Fruit fly (Drosophila melanogaster) whole organism, embryonic: ENCODE data around the gene ago.
A peak's percentile ranks its signal among the peaks of the same experiment; 100 is the strongest.

ENCODE experiments used
- Awh ChIP-seq: fragments of 200-800 bp; sonication (Bioruptor generic); IDR thresholded peaks from 2 replicates; pipeline ENCODE4, ENCODE4 v1.3.6; 2022; ENCODE audit warnings: missing biosample characterization, missing genetic modification characterization
- BEAF-32 ChIP-seq: fragments of 200-800 bp; sonication (Bioruptor generic); optimal IDR thresholded peaks from 3 replicates; lab custom pipeline; 2017; ENCODE audit warnings: missing biosample characterization, missing genetic modification characterization, mild to moderate bottlenecking, moderate library complexity, missing genetic modification reagents
- Blimp-1 ChIP-seq: fragments of 200-800 bp; sonication (Bioruptor generic); optimal IDR thresholded peaks from 3 replicates; lab custom pipeline; 2018; ENCODE audit warnings: missing biosample characterization, missing genetic modification characterization, mild to moderate bottlenecking, moderate library complexity, missing genetic modification reagents
- CG10543 ChIP-seq: fragments of 200-800 bp; sonication (Bioruptor generic); optimal IDR thresholded peaks from 3 replicates; lab custom pipeline; 2017; ENCODE audit warnings: missing biosample characterization, mild to moderate bottlenecking, missing genetic modification characterization, moderate library complexity
- CG11456 ChIP-seq: fragments of 200-800 bp; sonication (Bioruptor generic); IDR thresholded peaks from 3 replicates; pipeline ENCODE4 v1.3.6; 2022; ENCODE audit warnings: missing biosample characterization, missing genetic modification characterization
- CG11696 ChIP-seq: fragments of 200-800 bp; sonication (Bioruptor generic); IDR thresholded peaks from 2 replicates; pipeline ENCODE4 v1.3.6; 2022; ENCODE audit warnings: missing biosample characterization, missing genetic modification characterization
- CG12104 ChIP-seq: fragments of 200-800 bp; sonication (Bioruptor generic); optimal IDR thresholded peaks from 3 replicates; lab custom pipeline; 2016; ENCODE audit warnings: missing biosample characterization, missing genetic modification characterization
- CG15011 ChIP-seq: fragments of 200-800 bp; sonication (Bioruptor generic); optimal IDR thresholded peaks from 3 replicates; lab custom pipeline; 2018; ENCODE audit warnings: missing biosample characterization, mild to moderate bottlenecking, missing genetic modification characterization
- CG1603 ChIP-seq: fragments of 200-800 bp; sonication (Bioruptor generic); optimal IDR thresholded peaks from 2 replicates; lab custom pipeline; 2019; ENCODE audit warnings: missing biosample characterization, mild to moderate bottlenecking, missing genetic modification characterization, moderate library complexity
- CG17359 ChIP-seq: fragments of 200-800 bp; sonication (Bioruptor generic); optimal IDR thresholded peaks from 3 replicates; lab custom pipeline; 2018; ENCODE audit warnings: missing biosample characterization, mild to moderate bottlenecking, missing genetic modification characterization, moderate library complexity
- CG17829 ChIP-seq: fragments of 200-800 bp; optimal IDR thresholded peaks from 2 replicates; lab custom pipeline; 2019; ENCODE audit warnings: missing biosample characterization, mild to moderate bottlenecking, missing genetic modification characterization, moderate library complexity
- CG1832 ChIP-seq: fragments of 200-800 bp; sonication (Bioruptor generic); optimal IDR thresholded peaks from 2 replicates; lab custom pipeline; 2017; ENCODE audit warnings: missing biosample characterization, mild to moderate bottlenecking, missing genetic modification characterization, inconsistent platforms
- CG2120 ChIP-seq: fragments of 200-800 bp; sonication (Bioruptor generic); optimal IDR thresholded peaks from 3 replicates; lab custom pipeline; 2016; ENCODE audit warnings: missing biosample characterization, missing genetic modification characterization
- CG2129 ChIP-seq: fragments of 200-800 bp; sonication (Bioruptor generic); IDR thresholded peaks from 2 replicates; pipeline ENCODE4 v1.3.6; 2022; ENCODE audit warnings: missing biosample characterization, missing genetic modification characterization; ENCODE audit not compliant: partially characterized antibody
- CG4282 ChIP-seq: fragments of 200-800 bp; sonication (Bioruptor generic); optimal IDR thresholded peaks from 2 replicates; lab custom pipeline; 2016; ENCODE audit warnings: missing biosample characterization, missing genetic modification characterization
- CG6654 ChIP-seq: fragments of 200-800 bp; sonication (Bioruptor generic); optimal IDR thresholded peaks from 2 replicates; lab custom pipeline; 2017; ENCODE audit warnings: missing biosample characterization, mild to moderate bottlenecking, missing genetic modification characterization
- CG8478 ChIP-seq: fragments of >200 bp; optimal IDR thresholded peaks from 2 replicates; lab custom pipeline; 2018
- CG8924 ChIP-seq: fragments of 200-800 bp; optimal IDR thresholded peaks from 3 replicates; lab custom pipeline; 2019; ENCODE audit warnings: missing biosample characterization, mild to moderate bottlenecking, missing genetic modification characterization, moderate library complexity
- D ChIP-seq, 2 experiments: fragments of 200-800 bp in 1 of 2; fragments of >200 bp in 1 of 2; sonication (Bioruptor generic) in 1 of 2; optimal IDR thresholded peaks; 2 replicates in 1 of 2; 3 replicates in 1 of 2; lab custom pipeline; 2017; ENCODE audit warnings: mild to moderate bottlenecking in 1 of 2, missing biosample characterization in 1 of 2, missing genetic modification characterization in 1 of 2, missing genetic modification reagents in 1 of 2
- Ets65A ChIP-seq: fragments of 200-800 bp; sonication (Bioruptor generic); peaks from one replicate; lab custom pipeline; 2016; ENCODE audit warnings: missing biosample characterization, missing genetic modification characterization
- Max ChIP-seq: fragments of 200-800 bp; sonication (Bioruptor generic); optimal IDR thresholded peaks from 2 replicates; lab custom pipeline; 2016; ENCODE audit warnings: missing biosample characterization, mild to moderate bottlenecking, missing genetic modification characterization
- Ravus ChIP-seq: fragments of 200-800 bp; sonication (Bioruptor generic); IDR thresholded peaks from 2 replicates; pipeline ENCODE4 v1.3.6; 2022; ENCODE audit warnings: missing biosample characterization, missing genetic modification characterization
- ara ChIP-seq: fragments of 200-800 bp; sonication (Bioruptor generic); IDR thresholded peaks from 2 replicates; pipeline ENCODE4 v1.3.6; 2022; ENCODE audit warnings: missing biosample characterization, missing genetic modification characterization
- cas ChIP-seq: fragments of 200-800 bp; sonication (Bioruptor generic); IDR thresholded peaks from 2 replicates; pipeline ENCODE4 v1.3.6; 2022; ENCODE audit warnings: missing biosample characterization, missing genetic modification characterization
- ems ChIP-seq: fragments of 200-800 bp; sonication (Bioruptor generic); optimal IDR thresholded peaks from 3 replicates; lab custom pipeline; 2016; ENCODE audit warnings: missing biosample characterization, missing genetic modification characterization
- fd3F ChIP-seq: fragments of 200-800 bp; sonication (Bioruptor generic); optimal IDR thresholded peaks from 2 replicates; lab custom pipeline; 2018; ENCODE audit warnings: missing biosample characterization, mild to moderate bottlenecking, missing genetic modification characterization, moderate library complexity
- grn ChIP-seq: fragments of 200-800 bp; sonication (Bioruptor generic); optimal IDR thresholded peaks from 3 replicates; lab custom pipeline; 2017; ENCODE audit warnings: missing biosample characterization, missing genetic modification characterization
- kah ChIP-seq: fragments of 200-800 bp; sonication (Bioruptor generic); optimal IDR thresholded peaks from 2 replicates; lab custom pipeline; 2018; ENCODE audit warnings: missing biosample characterization, mild to moderate bottlenecking, missing genetic modification characterization
- kni ChIP-seq: fragments of 200-800 bp; sonication (Bioruptor generic); optimal IDR thresholded peaks from 3 replicates; lab custom pipeline; 2017; ENCODE audit warnings: mild to moderate bottlenecking, missing biosample characterization, missing genetic modification reagents, missing genetic modification characterization
- nerfin-2 ChIP-seq: fragments of 200-800 bp; sonication (Bioruptor generic); IDR thresholded peaks from 2 replicates; pipeline ENCODE4 v1.3.6; 2022; ENCODE audit warnings: missing biosample characterization, missing genetic modification characterization; ENCODE audit not compliant: partially characterized antibody
- oc ChIP-seq: fragments of 200-800 bp; sonication (Bioruptor generic); optimal IDR thresholded peaks from 2 replicates; lab custom pipeline; 2018; ENCODE audit warnings: missing biosample characterization, mild to moderate bottlenecking, missing genetic modification characterization, moderate library complexity
- pros ChIP-seq: fragments of 200-800 bp; sonication (Bioruptor generic); optimal IDR thresholded peaks from 3 replicates; lab custom pipeline; 2019; ENCODE audit warnings: missing biosample characterization, mild to moderate bottlenecking, missing genetic modification characterization, moderate library complexity
- sens ChIP-seq: fragments of 200-800 bp; sonication (Bioruptor generic); peaks from one replicate; lab custom pipeline; 2016; ENCODE audit warnings: missing biosample characterization, missing genetic modification characterization
- so ChIP-seq: fragments of 200-800 bp; sonication (Bioruptor generic); IDR thresholded peaks from 3 replicates; pipeline ENCODE4 v1.3.6; 2022; ENCODE audit warnings: missing biosample characterization, missing genetic modification characterization
- sob ChIP-seq: fragments of 200-800 bp; sonication (Bioruptor generic); IDR thresholded peaks from 2 replicates; pipeline ENCODE4 v1.3.6; 2022; ENCODE audit warnings: missing biosample characterization, missing genetic modification characterization

The ago gene

DNA sequence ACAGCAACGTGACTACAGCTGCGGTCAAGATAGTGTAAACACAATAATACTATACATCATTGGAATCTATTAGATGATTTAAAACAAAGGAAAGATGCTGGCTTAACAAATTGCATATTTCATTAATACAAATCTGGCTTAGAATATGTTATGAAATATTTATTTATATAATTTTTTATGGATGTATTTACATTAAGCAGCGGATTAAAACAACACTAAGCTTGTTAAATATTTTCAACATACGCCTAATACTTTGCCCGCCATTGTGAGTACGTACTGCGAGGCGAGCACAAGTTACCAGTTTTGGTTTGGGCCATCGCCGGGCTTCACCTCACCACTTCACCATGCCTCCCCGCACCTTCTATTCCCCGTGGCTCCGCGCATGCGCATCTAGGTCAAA, 15.8 kb upstream of the ago start (continued):
- TF ChIP-seq fd3F (peak; percentile 52), CG1603 (tag; lab: Kevin White, UChicago) (peak; percentile 6), CG1832 (no peak), kah (peak; percentile 56), CG15011 (GFP tag; lab: Kevin White, UChicago) (peak; percentile 42), so (GFP tag; lab: Robert Waterston, UW) (peak; percentile 59; the same call in 2 of the 3 replicates), Ets65A (GFP tag; lab: Kevin White, UChicago) (no peak), CG6654 (no peak), CG2120 (GFP tag; lab: Kevin White, UChicago) (no peak), CG8924 (peak; percentile 81), CG10543 (GFP tag; lab: Kevin White, UChicago) (peak; percentile 24), CG4282 (GFP tag; lab: Kevin White, UChicago) (no peak), sob (GFP tag; lab: Robert Waterston, UW) (peak; percentile 61; the same call in 1 of the 2 replicates), BEAF-32 (GFP tag; lab: Kevin White, UChicago) (no peak)
- TF ChIP-seq, all 482 proteins: peak for 242

DNA sequence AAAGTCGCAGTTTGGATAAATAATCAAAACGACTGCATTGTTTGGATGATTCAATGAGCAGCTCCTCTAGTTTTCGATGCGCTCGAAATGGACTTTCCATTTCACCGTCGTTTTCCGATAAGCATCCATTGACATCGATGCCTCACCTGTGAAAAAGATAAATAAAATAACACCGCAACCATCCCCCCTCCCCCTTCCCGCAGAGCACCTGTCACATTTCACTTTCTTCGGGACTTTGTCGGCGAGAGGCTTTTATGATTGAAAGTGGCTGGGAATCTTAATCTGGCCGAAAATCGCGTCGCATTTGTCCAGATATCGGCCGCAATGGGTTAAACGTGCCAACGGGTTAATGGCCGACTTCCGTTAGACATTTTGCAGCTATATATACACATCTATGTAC, 15.1 kb upstream of the ago start:
- TF ChIP-seq cas (GFP tag; lab: Robert Waterston, UW) (no peak), grn (GFP tag; lab: Kevin White, UChicago) (peak; percentile 22), Ravus (GFP tag; lab: Robert Waterston, UW) (no peak), kni (GFP tag; lab: Kevin White, UChicago) (peak; percentile 31), Blimp-1 (GFP tag; lab: Kevin White, UChicago) (peak; percentile 98), Max (GFP tag; lab: Kevin White, UChicago) (no peak), pros (GFP tag; lab: Kevin White, UChicago) (no peak), oc (peak; percentile 69), CG12104 (GFP tag; lab: Kevin White, UChicago) (no peak), CG2129 (no peak), CG17829 (tag; lab: Kevin White, UChicago) (no peak), CG8478 (lab: Kevin White, UChicago) (no peak), ems (GFP tag; lab: Kevin White, UChicago) (no peak)

DNA sequence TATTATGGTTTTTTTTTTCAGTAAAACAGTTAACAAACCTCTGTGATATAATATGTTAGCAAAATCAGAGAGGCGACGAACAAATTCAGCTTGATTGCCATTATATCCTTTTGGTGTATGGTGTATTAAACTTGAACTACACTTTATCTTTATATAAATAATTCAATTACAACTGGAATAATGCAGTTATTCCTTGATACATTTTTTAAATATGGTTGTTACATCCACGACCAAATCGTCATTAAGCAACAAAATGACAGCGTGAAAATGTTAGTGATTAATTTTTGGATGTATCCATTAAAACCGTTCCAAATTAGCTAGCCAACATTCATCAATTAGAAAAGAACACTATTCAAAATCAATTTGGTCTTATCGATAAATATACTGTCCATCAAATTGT, 13.3 kb upstream of the ago start, which contains the start of gene CG33764:
Gene CG33764, minus strand, starts transcription at position 101 of the 400 bp plus-strand sequence.
- TF ChIP-seq oc = no peak

DNA sequence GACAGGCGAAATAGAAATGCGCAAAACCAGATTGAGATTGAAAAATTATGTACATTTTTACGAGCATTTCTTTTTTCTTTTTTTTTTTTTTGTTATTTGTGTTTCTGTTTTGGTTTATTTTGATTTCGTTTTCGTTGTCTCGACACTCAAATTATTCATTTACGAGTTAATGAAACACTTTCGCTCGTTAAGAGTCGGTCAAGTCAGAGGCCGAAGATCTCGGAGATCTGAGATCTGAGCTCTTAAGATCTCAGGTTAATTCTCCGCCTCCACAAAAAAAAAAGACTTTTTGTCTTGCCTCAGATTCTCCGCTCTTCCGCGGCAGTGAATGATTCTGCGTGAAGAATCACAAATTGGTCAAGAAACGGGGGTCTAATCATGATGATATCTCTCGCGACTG, 11.7 kb upstream of the ago start:
- 0 out of 2 replicates have a peak, but pooled peaks have one; percentile 54 for TF ChIP-seq Awh (GFP tag; lab: Robert Waterston, UW)
- peak; percentile 88 for TF ChIP-seq Blimp-1 (GFP tag; lab: Kevin White, UChicago)
- no peak for TF ChIP-seq D (optimal IDR thresholded peaks at IDR 0.05; lab: Kevin White, UChicago)
- TF ChIP-seq D (GFP tag; optimal IDR thresholded peaks at IDR 0.05; lab: Kevin White, UChicago) = no peak
- peak; percentile 1 for TF ChIP-seq grn (GFP tag; lab: Kevin White, UChicago)
- no peak for TF ChIP-seq CG17359 (tag; lab: Kevin White, UChicago)

DNA sequence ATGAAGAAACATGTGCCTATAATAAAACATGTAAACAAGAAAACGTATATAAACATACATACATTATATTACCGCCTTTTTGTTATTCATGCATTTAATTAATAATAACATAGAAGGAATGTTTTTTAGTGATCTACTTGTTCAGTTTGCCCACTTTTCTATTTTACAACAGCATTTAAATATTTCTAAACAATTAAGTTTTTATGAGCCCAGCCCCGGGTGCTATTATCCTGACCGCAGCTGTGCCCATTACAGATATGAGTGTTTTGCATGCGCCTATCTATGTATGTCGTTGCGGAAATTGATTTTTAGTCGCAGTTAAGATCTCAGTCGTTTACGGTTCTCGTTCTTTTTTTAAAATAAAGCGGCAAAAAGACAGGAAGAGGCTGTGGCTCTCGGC, 10.9 kb upstream of the ago start:
- TF ChIP-seq nerfin-2 (GFP tag; lab: Robert Waterston, UW) (0 out of 2 replicates have a peak, but pooled peaks have one; percentile 21), CG11696 (peak; percentile 69), sens (peak; percentile 6), ara (no peak), CG11456 (GFP tag; lab: Robert Waterston, UW) (no peak)
